Worm (Caenorhabditis elegans) whole organism, L1 larva: ENCODE measurements around the gene chin-1.

Experiments
- blmp-1 ChIP-seq: fragments of 150-350 bp; optimal IDR thresholded peaks from 2 replicates; lab custom pipeline; 2014; ENCODE audit warnings: missing biosample characterization, missing genetic modification characterization
- efl-3 ChIP-seq: fragments of 200-800 bp; sonication (Bioruptor generic); optimal IDR thresholded peaks from 2 replicates; lab custom pipeline; 2018; ENCODE audit warnings: mild to moderate bottlenecking, missing genetic modification characterization, missing compliant biosample characterization
- fos-1 ChIP-seq: fragments of 150-350 bp; optimal IDR thresholded peaks from 2 replicates; lab custom pipeline; 2014; ENCODE audit warnings: missing biosample characterization, missing genetic modification characterization
- isw-1 ChIP-seq: fragments of 200-800 bp; sonication (Bioruptor generic); IDR thresholded peaks from 2 replicates; pipeline ENCODE4 v1.3.6; 2022; ENCODE audit warnings: missing genetic modification characterization, missing compliant biosample characterization
- nhr-11 ChIP-seq: fragments of 150-350 bp; optimal IDR thresholded peaks from 2 replicates; lab custom pipeline; 2014; ENCODE audit warnings: missing biosample characterization, missing genetic modification characterization
- nhr-12 ChIP-seq: sonication (generic microtip); optimal IDR thresholded peaks from 2 replicates; lab custom pipeline; 2017; ENCODE audit warnings: missing biosample characterization, missing genetic modification characterization
- nhr-237 ChIP-seq: fragments of 150-350 bp; optimal IDR thresholded peaks from 2 replicates; lab custom pipeline; 2014; ENCODE audit warnings: missing biosample characterization, missing genetic modification characterization
- pax-3 ChIP-seq: fragments of 200-800 bp; sonication (Bioruptor generic); optimal IDR thresholded peaks from 2 replicates; lab custom pipeline; 2018; ENCODE audit warnings: mild to moderate bottlenecking, missing genetic modification characterization, moderate library complexity, missing compliant biosample characterization

- TF ChIP-seq blmp-1 (tag; lab: Kevin White, UChicago) (no peak), pax-3 (tag; lab: Kevin White, UChicago) (no peak), nhr-237 (tag; lab: Kevin White, UChicago) (no peak), efl-3 (GFP tag; lab: Kevin White, UChicago) (no peak), nhr-11 (tag; lab: Kevin White, UChicago) (no peak), nhr-12 (no peak), fos-1 (tag; lab: Kevin White, UChicago) (no peak), isw-1 (no peak)
Observed at ce11 chrIII:1004464-1004863, 32.5 kb downstream of the chin-1 start.
